Worm (Caenorhabditis elegans) whole organism, young adult: Measurements from ENCODE around the gene gck-4.

Experiments
- akir-1 ChIP-seq: fragments of 200-800 bp; sonication (Bioruptor generic); optimal IDR thresholded peaks from 2 replicates; lab custom pipeline; 2018; ENCODE audit warnings: mild to moderate bottlenecking, missing genetic modification characterization, moderate library complexity, missing compliant biosample characterization
- sdz-38 ChIP-seq: sonication (generic microtip); optimal IDR thresholded peaks from 2 replicates; lab custom pipeline; 2016; ENCODE audit warnings: missing genotype, missing genetic modification characterization, missing compliant biosample characterization

DNA sequence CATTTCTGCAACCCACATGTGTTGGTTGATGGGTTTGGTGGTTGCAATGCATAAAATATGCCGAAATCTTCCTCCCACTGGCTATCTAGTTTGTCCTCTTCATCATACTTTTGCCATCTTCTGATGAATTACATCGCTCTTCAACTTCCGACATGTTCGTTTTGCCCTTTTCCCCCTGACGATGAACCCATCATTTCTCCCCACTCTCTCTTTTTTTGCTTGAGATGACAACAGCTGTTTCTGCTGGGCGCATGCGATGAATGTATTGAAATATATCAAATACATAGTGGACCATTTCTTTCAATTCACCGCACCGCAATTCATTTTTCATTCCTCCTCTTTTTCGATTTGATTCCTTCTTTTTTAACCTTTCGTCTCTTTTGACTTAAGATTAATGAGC is 6.0 kb upstream of the gck-4 start:
- TF ChIP-seq sdz-38 (tag; lab: Kevin White, UChicago) (no peak), akir-1 (GFP tag; lab: Kevin White, UChicago) (no peak)
